Worm (Caenorhabditis elegans) whole organism, late embryonic: ENCODE data around the gene K12H4.6.

Source experiments
- C08G9.2 ChIP-seq: sonication (generic microtip); optimal IDR thresholded peaks from 2 replicates; lab custom pipeline; 2016; ENCODE audit warnings: mild to moderate bottlenecking, missing genetic modification characterization, moderate library complexity, missing compliant biosample characterization
- C38D4.7 ChIP-seq: fragments of 200-800 bp; sonication (Bioruptor generic); optimal IDR thresholded peaks from 2 replicates; lab custom pipeline; 2018; ENCODE audit warnings: mild to moderate bottlenecking, missing genetic modification characterization, moderate library complexity, missing compliant biosample characterization
- K09A11.1 ChIP-seq: sonication (generic microtip); optimal IDR thresholded peaks from 2 replicates; lab custom pipeline; 2017; ENCODE audit warnings: antibody characterized with exemption, mild to moderate bottlenecking, missing genetic modification characterization, missing compliant biosample characterization; ENCODE audit not compliant: insufficient read depth
- ahr-1 ChIP-seq: sonication (generic microtip); optimal IDR thresholded peaks from 2 replicates; lab custom pipeline; 2016; ENCODE audit warnings: missing genetic modification characterization, missing compliant biosample characterization
- ama-1 ChIP-seq: fragments of 150-350 bp; optimal IDR thresholded peaks from 2 replicates; lab custom pipeline; 2014
- ceh-14 ChIP-seq: sonication (generic microtip); optimal IDR thresholded peaks from 2 replicates; lab custom pipeline; 2016; ENCODE audit warnings: missing genotype, missing genetic modification characterization, missing compliant biosample characterization
- ceh-18 ChIP-seq: sonication (generic microtip); optimal IDR thresholded peaks from 2 replicates; lab custom pipeline; 2016; ENCODE audit warnings: missing genetic modification characterization, missing compliant biosample characterization
- ceh-19 ChIP-seq: fragments of 200-800 bp; sonication (Bioruptor generic); optimal IDR thresholded peaks from 2 replicates; lab custom pipeline; 2018; ENCODE audit warnings: mild to moderate bottlenecking, missing genetic modification characterization, missing compliant biosample characterization
- ceh-31 ChIP-seq: sonication (generic microtip); optimal IDR thresholded peaks from 2 replicates; lab custom pipeline; 2016; ENCODE audit warnings: missing genetic modification characterization, missing compliant biosample characterization
- che-1 ChIP-seq: sonication (generic microtip); optimal IDR thresholded peaks from 2 replicates; lab custom pipeline; 2016; ENCODE audit warnings: mild to moderate bottlenecking, missing genetic modification characterization, missing compliant biosample characterization
- dmd-4 ChIP-seq: sonication (generic microtip); optimal IDR thresholded peaks from 2 replicates; lab custom pipeline; 2016; ENCODE audit warnings: borderline replicate concordance, missing genetic modification characterization, missing compliant biosample characterization
- dve-1 ChIP-seq: sonication (generic microtip); optimal IDR thresholded peaks from 2 replicates; lab custom pipeline; 2017; ENCODE audit warnings: antibody characterized with exemption, mild to moderate bottlenecking, missing genetic modification characterization, missing compliant biosample characterization
- elt-2 ChIP-seq: sonication (generic microtip); optimal IDR thresholded peaks from 2 replicates; lab custom pipeline; 2016; ENCODE audit warnings: missing genetic modification reagents, missing genetic modification characterization, missing compliant biosample characterization
- elt-4 ChIP-seq: sonication (generic microtip); optimal IDR thresholded peaks from 2 replicates; lab custom pipeline; 2016; ENCODE audit warnings: missing genetic modification characterization, missing compliant biosample characterization
- eyg-1 ChIP-seq: sonication (generic microtip); optimal IDR thresholded peaks from 2 replicates; lab custom pipeline; 2016; ENCODE audit warnings: missing genotype, missing genetic modification characterization, missing compliant biosample characterization
- fax-1 ChIP-seq: sonication (generic microtip); optimal IDR thresholded peaks from 2 replicates; lab custom pipeline; 2016; ENCODE audit warnings: missing genotype, missing genetic modification characterization, missing compliant biosample characterization
- fkh-6 ChIP-seq: sonication (generic microtip); optimal IDR thresholded peaks from 2 replicates; lab custom pipeline; 2016; ENCODE audit warnings: missing genetic modification characterization, missing compliant biosample characterization
- hlh-30 ChIP-seq: sonication (generic microtip); optimal IDR thresholded peaks from 2 replicates; lab custom pipeline; 2017; ENCODE audit warnings: antibody characterized with exemption, missing genetic modification characterization, missing compliant biosample characterization; ENCODE audit not compliant: insufficient read depth
- hlh-8 ChIP-seq: sonication (generic microtip); optimal IDR thresholded peaks from 2 replicates; lab custom pipeline; 2016; ENCODE audit warnings: missing genotype, missing genetic modification characterization, missing compliant biosample characterization
- lim-6 ChIP-seq: sonication (generic microtip); optimal IDR thresholded peaks from 2 replicates; lab custom pipeline; 2016; ENCODE audit warnings: missing genetic modification characterization, missing compliant biosample characterization
- lin-11 ChIP-seq: fragments of 200-800 bp; sonication (Bioruptor generic); optimal IDR thresholded peaks from 2 replicates; lab custom pipeline; 2018; ENCODE audit warnings: mild to moderate bottlenecking, missing genetic modification characterization, missing compliant biosample characterization
- mec-3 ChIP-seq: sonication (generic microtip); optimal IDR thresholded peaks from 2 replicates; lab custom pipeline; 2016; ENCODE audit warnings: borderline replicate concordance, missing genetic modification characterization, missing compliant biosample characterization
- nfya-1 ChIP-seq: sonication (generic microtip); optimal IDR thresholded peaks from 2 replicates; lab custom pipeline; 2017; ENCODE audit warnings: missing genetic modification characterization, mild to moderate bottlenecking, missing compliant biosample characterization, antibody characterized with exemption, moderate library complexity
- nhr-11 ChIP-seq: fragments of 150-350 bp; optimal IDR thresholded peaks from 2 replicates; lab custom pipeline; 2014; ENCODE audit warnings: missing biosample characterization, missing genetic modification characterization
- nhr-232 ChIP-seq: sonication (generic microtip); optimal IDR thresholded peaks from 2 replicates; lab custom pipeline; 2016; ENCODE audit warnings: missing genetic modification characterization, missing compliant biosample characterization
- pag-3 ChIP-seq: sonication (generic microtip); optimal IDR thresholded peaks from 2 replicates; lab custom pipeline; 2016; ENCODE audit warnings: missing compliant biosample characterization, missing genetic modification characterization, borderline replicate concordance
- pat-9 ChIP-seq: fragments of 200-800 bp; sonication (Bioruptor generic); optimal IDR thresholded peaks from 2 replicates; lab custom pipeline; 2018; ENCODE audit warnings: mild to moderate bottlenecking, missing genetic modification characterization, moderate library complexity, missing compliant biosample characterization
- pax-1 ChIP-seq: fragments of 150-350 bp; optimal IDR thresholded peaks from 2 replicates; lab custom pipeline; 2014; ENCODE audit warnings: missing biosample characterization, missing genetic modification characterization
- pha-2 ChIP-seq: sonication (generic microtip); optimal IDR thresholded peaks from 2 replicates; lab custom pipeline; 2017; ENCODE audit warnings: mild to moderate bottlenecking, missing genetic modification characterization, missing compliant biosample characterization
- rnt-1 ChIP-seq: sonication (generic microtip); optimal IDR thresholded peaks from 2 replicates; lab custom pipeline; 2016; ENCODE audit warnings: missing genetic modification characterization, missing compliant biosample characterization
- syd-9 ChIP-seq: sonication (generic microtip); optimal IDR thresholded peaks from 2 replicates; lab custom pipeline; 2016; ENCODE audit warnings: mild to moderate bottlenecking, missing genetic modification characterization, moderate library complexity, missing compliant biosample characterization
- tbx-7 ChIP-seq: sonication (generic microtip); optimal IDR thresholded peaks from 2 replicates; lab custom pipeline; 2016; ENCODE audit warnings: missing genotype, missing genetic modification characterization, missing compliant biosample characterization
- unc-55 ChIP-seq: sonication (generic microtip); optimal IDR thresholded peaks from 2 replicates; lab custom pipeline; 2017; ENCODE audit warnings: missing biosample characterization, missing genetic modification reagents, missing genetic modification characterization

Gene K12H4.6

DNA sequence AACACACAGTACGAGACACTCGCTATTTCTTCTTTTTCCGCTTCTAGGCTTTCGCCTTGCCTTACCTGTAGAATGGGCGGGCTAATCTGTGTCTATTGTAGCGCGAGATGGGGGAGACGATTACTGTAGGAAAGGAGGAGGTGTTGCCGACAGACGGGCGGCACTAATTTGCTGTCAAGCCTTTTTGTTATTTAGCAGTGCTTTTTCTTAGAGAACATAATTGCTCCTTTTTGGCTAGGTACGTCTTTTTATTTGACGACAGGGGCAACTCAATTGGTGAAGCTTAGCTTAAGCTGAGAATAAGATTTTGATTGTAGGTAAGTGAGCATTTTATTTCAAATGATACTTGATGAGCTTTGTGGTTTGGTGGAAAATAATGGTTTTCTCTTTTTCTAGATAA, 21.0 kb upstream of the K12H4.6 start:
- no peak for TF ChIP-seq lin-11 (tag; lab: Kevin White, UChicago)

- TF ChIP-seq dmd-4 (tag; lab: Kevin White, UChicago), result no peak
- TF ChIP-seq elt-2, result no peak
- no peak for TF ChIP-seq tbx-7 (tag; lab: Kevin White, UChicago)
- TF ChIP-seq pha-2, result no peak
- no peak for TF ChIP-seq rnt-1 (tag; lab: Kevin White, UChicago)
- no peak for TF ChIP-seq C38D4.7 (GFP tag; lab: Kevin White, UChicago)
- no peak for TF ChIP-seq fkh-6 (tag; lab: Kevin White, UChicago)
These were observed 18.4 kb upstream of the K12H4.6 start for ce11 chrIII:8061114-8061513.

ce11 chrIII:8051838-8052237, 9.2 kb upstream of the K12H4.6 start:
- TF ChIP-seq nfya-1 (tag; lab: Kevin White, UChicago) (no peak), hlh-30 (tag; lab: Kevin White, UChicago) (no peak), lim-6 (tag; lab: Kevin White, UChicago) (no peak), pax-1 (tag; lab: Kevin White, UChicago) (no peak), ceh-18 (tag; lab: Kevin White, UChicago) (no peak), nhr-232 (tag; lab: Kevin White, UChicago) (no peak), syd-9 (no peak), lin-11 (tag; lab: Kevin White, UChicago) (no peak), C08G9.2 (no peak), eyg-1 (no peak), pag-3 (tag; lab: Kevin White, UChicago) (no peak), ceh-14 (no peak), ahr-1 (tag; lab: Kevin White, UChicago) (no peak), C38D4.7 (GFP tag; lab: Kevin White, UChicago) (no peak), K09A11.1 (no peak), hlh-8 (tag; lab: Kevin White, UChicago) (no peak), pat-9 (tag; lab: Kevin White, UChicago) (no peak), pha-2 (no peak), nhr-11 (tag; lab: Kevin White, UChicago) (no peak)

ce11 chrIII:8050944-8051343, 8.3 kb upstream of the K12H4.6 start, which contains the start of gene K12H4.7:
Gene K12H4.7, minus strand, starts transcription at chrIII:8051081.
- TF ChIP-seq fax-1 (tag; lab: Kevin White, UChicago) (no peak), elt-2 (peak; percentile 33)

DNA sequence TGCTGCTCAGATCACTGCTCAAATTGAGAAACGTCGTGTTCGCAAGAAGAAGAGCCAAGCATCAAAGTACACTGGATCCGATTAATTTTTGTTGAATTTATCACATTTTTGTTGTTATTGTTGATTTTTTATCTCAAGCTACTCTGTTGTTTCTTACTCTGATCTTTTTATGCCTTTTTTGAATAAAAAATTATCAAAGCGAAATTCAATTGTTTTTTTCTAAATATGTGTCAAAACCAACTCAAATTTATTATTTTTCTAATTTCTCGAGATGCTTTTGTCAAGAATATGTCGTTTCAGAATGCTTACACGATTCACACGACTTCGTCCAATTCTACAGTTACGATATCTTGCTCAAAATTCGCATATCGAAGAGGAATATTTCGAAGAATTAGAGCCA, 4.7 kb upstream of the K12H4.6 start, which contains the start of gene K12H4.2:
Gene K12H4.2, plus strand, starts transcription at position 301 of the 400 bp plus-strand sequence.
- TF ChIP-seq ceh-19 (GFP tag; lab: Kevin White, UChicago) (no peak), dve-1 (tag; lab: Kevin White, UChicago) (no peak), ceh-31 (tag; lab: Kevin White, UChicago) (no peak), ama-1 (lab: Kevin White, UChicago) (no peak), elt-4 (tag; lab: Kevin White, UChicago) (no peak), nhr-232 (tag; lab: Kevin White, UChicago) (no peak)

DNA sequence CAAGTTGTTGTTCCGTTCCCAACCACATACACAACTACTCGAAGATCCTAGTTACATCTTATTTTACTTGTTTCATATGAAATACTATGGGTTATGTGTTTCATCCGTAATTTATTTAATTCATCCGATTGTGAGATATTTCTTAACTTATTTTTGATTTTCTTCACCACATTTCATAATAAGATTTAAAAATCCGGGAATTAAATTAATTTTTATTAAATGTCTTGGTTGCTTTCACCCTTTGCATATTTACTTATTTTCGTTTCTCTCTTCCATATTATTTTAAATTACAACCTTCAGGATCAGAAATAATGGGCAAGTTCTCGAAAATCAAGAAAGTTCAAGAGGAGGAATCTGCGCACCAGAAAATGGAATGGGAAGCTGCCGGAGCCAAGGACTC, 3.1 kb upstream of the K12H4.6 start, which contains the start of gene K12H4.3:
Gene K12H4.3, plus strand, starts transcription at position 301 of the 400 bp plus-strand sequence.
- TF ChIP-seq mec-3 (no peak), C08G9.2 (no peak), che-1 (tag; lab: Kevin White, UChicago) (no peak), unc-55 (GFP tag; lab: Kevin White, UChicago) (no peak)
